Worm (Caenorhabditis elegans) whole organism, L1 larva: ENCODE measurements around the gene aat-8.

Experiments used
- elt-2 ChIP-seq: sonication (generic microtip); optimal IDR thresholded peaks from 2 replicates; lab custom pipeline; 2016; ENCODE audit warnings: missing genetic modification characterization, mild to moderate bottlenecking, inconsistent platforms, missing compliant biosample characterization, missing genetic modification reagents
- lsy-2 ChIP-seq, 2 experiments: fragments of 150-350 bp; optimal IDR thresholded peaks; 2 replicates each; lab custom pipeline; 2014; ENCODE audit warnings: missing biosample characterization in 2 of 2, missing genetic modification characterization in 2 of 2
- nhr-11 ChIP-seq: fragments of 150-350 bp; optimal IDR thresholded peaks from 2 replicates; lab custom pipeline; 2014; ENCODE audit warnings: missing biosample characterization, missing genetic modification characterization
- nhr-237 ChIP-seq: fragments of 150-350 bp; optimal IDR thresholded peaks from 2 replicates; lab custom pipeline; 2014; ENCODE audit warnings: missing biosample characterization, missing genetic modification characterization
- nhr-71 ChIP-seq: sonication (generic microtip); optimal IDR thresholded peaks from 2 replicates; lab custom pipeline; 2016; ENCODE audit warnings: mild to moderate bottlenecking, missing genetic modification characterization, moderate library complexity, missing compliant biosample characterization
- unc-62 ChIP-seq: fragments of 150-350 bp; optimal IDR thresholded peaks from 2 replicates; lab custom pipeline; 2014; ENCODE audit warnings: missing biosample characterization, missing genetic modification reagents, missing genetic modification characterization

ce11 chrIV:3866018-3866417, 1.2 kb upstream of the aat-8 start:
- TF ChIP-seq nhr-237 (tag; lab: Kevin White, UChicago) (no peak), unc-62 (no peak), elt-2 (tag; lab: Kevin White, UChicago) (peak; percentile 21), lsy-2 (tag; optimal IDR thresholded peaks at IDR 0.05; lab: Kevin White, UChicago) (no peak), nhr-11 (tag; lab: Kevin White, UChicago) (no peak), nhr-71 (tag; lab: Kevin White, UChicago) (peak; percentile 18)
